Worm (Caenorhabditis elegans): Measurements from ENCODE around the gene sdz-20.

The sdz-20 gene

ce11 chrIII:13350964-13351363, 17.1 kb downstream of the sdz-20 start:
- TF ChIP-seq F52B5.7 (tag; optimal IDR thresholded peaks at IDR 0.05) (no peak), F22D6.2 (tag; optimal IDR thresholded peaks at IDR 0.05) (no peak)

ce11 chrIII:13359256-13359655, 25.4 kb downstream of the sdz-20 start, which contains the start of gene F53A2.9:
Gene F53A2.9 (minus strand): TSS chrIII:13359356.
- TF ChIP-seq F39B2.1 (GFP tag; IDR thresholded peaks at IDR 0.05) (no peak), nhr-80 (tag; optimal IDR thresholded peaks at IDR 0.05) (no peak), fkh-3 (tag; optimal IDR thresholded peaks at IDR 0.05) (no peak), snpc-1.3 (tag; optimal IDR thresholded peaks at IDR 0.05; ENCODE audit: insufficient read depth) (no peak), mcd-1 (GFP tag; IDR thresholded peaks at IDR 0.05) (no peak), madf-8 (GFP tag; conservative IDR thresholded peaks at IDR 0.05) (no peak), rec-8 (tag; optimal IDR thresholded peaks at IDR 0.05) (no peak), mxl-1 (tag; optimal IDR thresholded peaks at IDR 0.05) (no peak), lin-35 (GFP tag; optimal IDR thresholded peaks at IDR 0.05) (no peak), F57A8.1 (GFP tag; optimal IDR thresholded peaks at IDR 0.05) (no peak), ztf-28 (GFP tag; IDR thresholded peaks at IDR 0.05) (no peak), tbx-9 (tag; optimal IDR thresholded peaks at IDR 0.05; ENCODE audit: borderline replicate concordance) (no peak), Y53F4B.3 (GFP tag; IDR thresholded peaks at IDR 0.05) (no peak), F22D6.2 (tag; optimal IDR thresholded peaks at IDR 0.05) (no peak), nhr-179 (tag; optimal IDR thresholded peaks at IDR 0.05) (no peak)

ce11 chrIII:13359847-13360246, 26.0 kb downstream of the sdz-20 start:
- peak; percentile 41 for TF ChIP-seq F23B12.7 (tag; optimal IDR thresholded peaks at IDR 0.05; ENCODE audit: insufficient read depth)
- TF ChIP-seq hmg-1.2 (GFP tag; IDR thresholded peaks at IDR 0.05): peak; percentile 10; the same call in 1 of the 2 replicates
- TF ChIP-seq ceh-79 (tag; optimal IDR thresholded peaks at IDR 0.05): no peak
- TF ChIP-seq snpc-1.1 (tag; optimal IDR thresholded peaks at IDR 0.05; ENCODE audit: insufficient read depth): no peak
- TF ChIP-seq attf-5 (GFP tag; optimal IDR thresholded peaks at IDR 0.05): peak; percentile 67
- TF ChIP-seq nhr-80 (tag; optimal IDR thresholded peaks at IDR 0.05): peak; percentile 60
- TF ChIP-seq K12H6.12 (tag; optimal IDR thresholded peaks at IDR 0.05): peak; percentile 40

- TF ChIP-seq akir-1 (GFP tag; optimal IDR thresholded peaks at IDR 0.05) (no peak), ztf-28 (GFP tag; IDR thresholded peaks at IDR 0.05) (no peak), hrde-1 (tag; optimal IDR thresholded peaks at IDR 0.05; ENCODE audit: borderline replicate concordance) (no peak), F23B12.7 (tag; optimal IDR thresholded peaks at IDR 0.05; ENCODE audit: insufficient read depth) (no peak), egl-18 (GFP tag; IDR thresholded peaks at IDR 0.05) (no peak), B0035.1 (tag; optimal IDR thresholded peaks at IDR 0.05) (no peak), F22D6.2 (tag; optimal IDR thresholded peaks at IDR 0.05) (no peak), ztf-18 (tag; optimal IDR thresholded peaks at IDR 0.05) (no peak), nhr-27 (tag; optimal IDR thresholded peaks at IDR 0.05) (no peak), lin-35 (GFP tag; optimal IDR thresholded peaks at IDR 0.05) (no peak)
Measured at ce11 chrIII:13370980-13371379, 37.1 kb downstream of the sdz-20 start, which contains the start of gene T03F6.9. Gene T03F6.9 (minus strand): TSS chrIII:13371080.

DNA sequence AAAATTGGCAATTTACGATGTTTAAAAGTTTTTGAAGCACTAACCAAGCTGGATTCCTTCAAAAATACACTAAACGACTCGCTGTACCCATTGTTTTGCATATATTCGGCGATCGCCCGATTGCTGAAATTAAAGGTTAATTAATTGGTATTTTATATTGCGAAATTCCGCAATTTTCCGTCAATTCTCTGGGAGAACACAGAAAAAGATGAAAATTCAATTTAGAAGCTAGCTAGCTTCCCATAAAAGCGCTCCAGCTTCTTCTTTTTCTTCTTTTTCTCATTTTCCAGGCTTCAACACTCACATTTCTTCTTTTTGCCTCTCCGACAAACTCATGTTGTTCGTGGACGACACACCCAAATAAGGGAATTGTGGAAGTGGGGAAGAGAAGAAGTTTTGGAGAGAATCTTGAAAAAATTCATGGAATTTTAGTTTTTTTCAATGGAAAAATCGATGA, 42.5 kb downstream of the sdz-20 start, which contains the start of gene lis-1:
lis-1 (minus strand) TSS at position 407 of the 457 bp plus-strand sequence.
- TF ChIP-seq lsl-1 (GFP tag; optimal IDR thresholded peaks at IDR 0.05) (no peak), F10E7.11 (tag; optimal IDR thresholded peaks at IDR 0.05) (no peak), hlh-12 (tag; optimal IDR thresholded peaks at IDR 0.05) (no peak), nhr-120 (GFP tag; IDR thresholded peaks at IDR 0.05) (no peak), K11D2.4 (GFP tag; IDR thresholded peaks at IDR 0.05) (no peak), attf-5 (GFP tag; optimal IDR thresholded peaks at IDR 0.05) (no peak), attf-3 (GFP tag; conservative IDR thresholded peaks at IDR 0.05) (no peak), ztf-26 (tag; optimal IDR thresholded peaks at IDR 0.05) (no peak), cebp-1 (GFP tag; IDR thresholded peaks at IDR 0.05) (no peak), cebp-1 (tag; optimal IDR thresholded peaks at IDR 0.05) (peak; percentile 80), snpc-1.1 (tag; optimal IDR thresholded peaks at IDR 0.05; ENCODE audit: insufficient read depth) (no peak), D2030.7 (GFP tag; IDR thresholded peaks at IDR 0.05) (no peak), hlh-26 (GFP tag; conservative IDR thresholded peaks at IDR 0.05) (no peak), lir-1 (GFP tag; conservative IDR thresholded peaks at IDR 0.05) (no peak), lin-35 (GFP tag; optimal IDR thresholded peaks at IDR 0.05) (peak in 1 of 3 experiments; percentile 23), ceh-100 (GFP tag; IDR thresholded peaks at IDR 0.05) (no peak)

Measured in whole organism, young adult.